Worm (Caenorhabditis elegans) whole organism, L4 larva: ENCODE measurements around the gene ZK105.8.

Experiments used
- dve-1 ChIP-seq: sonication (generic microtip); optimal IDR thresholded peaks from 2 replicates; lab custom pipeline; 2017; ENCODE audit warnings: antibody characterized with exemption, mild to moderate bottlenecking, missing genetic modification characterization, missing compliant biosample characterization; ENCODE audit not compliant: insufficient read depth
- unc-39 ChIP-seq: sonication (generic microtip); optimal IDR thresholded peaks from 2 replicates; lab custom pipeline; 2017; ENCODE audit warnings: missing biosample characterization, missing genetic modification characterization
- unc-62 ChIP-seq, 3 experiments: fragments of 150-350 bp in 1 of 3; sonication (generic microtip); optimal IDR thresholded peaks in 2 of 3; peaks in 1 of 3; 1 replicate in 1 of 3; 2 replicates in 2 of 3; lab custom pipeline; 2014 to 2017; ENCODE audit warnings: missing biosample characterization in 3 of 3, missing genetic modification characterization in 3 of 3, missing genetic modification reagents in 3 of 3, missing genotype in 1 of 3
- ztf-11 ChIP-seq: fragments of 150-350 bp; optimal IDR thresholded peaks from 2 replicates; lab custom pipeline; 2014; ENCODE audit warnings: missing biosample characterization, missing genetic modification characterization

DNA sequence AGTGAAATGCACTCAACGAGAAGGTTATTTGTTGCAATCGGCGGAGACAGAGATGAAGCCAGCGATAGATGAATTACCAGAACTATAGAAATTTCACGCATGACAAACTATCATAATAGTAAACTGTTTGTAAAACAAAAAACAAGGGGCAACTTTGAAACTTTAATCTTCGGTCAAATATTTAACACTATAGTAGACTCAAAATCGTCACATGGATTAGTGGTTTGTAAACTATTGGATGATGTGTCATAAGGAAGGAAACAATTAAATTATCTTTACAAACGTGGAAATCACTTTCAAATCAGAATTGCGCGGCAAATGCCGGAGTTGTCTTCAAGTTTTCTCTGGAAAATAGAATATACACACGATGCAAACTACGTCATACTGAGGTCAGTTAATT, 6.7 kb upstream of the ZK105.8 start, which contains the start of gene ZK105.5:
- TF ChIP-seq unc-39 (tag; lab: Kevin White, UChicago) (no peak), dve-1 (no peak), unc-62 (GFP tag; optimal IDR thresholded peaks at IDR 0.05 in 1 of 2; lab: Kevin White, UChicago) (no peak), unc-62 (tag; optimal IDR thresholded peaks at IDR 0.05; lab: Kevin White, UChicago) (no peak), ztf-11 (no peak)
